Fruit fly (Drosophila melanogaster): Measurements from ENCODE around the gene CG46320.

The CG46320 gene

dm6 chr3L:5789663-5790062 lies 125.7 kb downstream of the CG46320 start (continued):
- TF ChIP-seq HLHmδ (GFP tag; optimal IDR thresholded peaks at IDR 0.05) = no peak
- TF ChIP-seq CG1832 (GFP tag; optimal IDR thresholded peaks at IDR 0.05) = no peak
- TF ChIP-seq danr (GFP tag; IDR thresholded peaks at IDR 0.05) = no peak
- peak; percentile 11 for TF ChIP-seq Max (GFP tag; optimal IDR thresholded peaks at IDR 0.05)
- peak; percentile 41 for TF ChIP-seq B-H2 (GFP tag; optimal IDR thresholded peaks at IDR 0.05)
- TF ChIP-seq hb (GFP tag; IDR thresholded peaks at IDR 0.05; ENCODE audit: partially characterized antibody) = no peak
- no peak for TF ChIP-seq CG12219 (GFP tag; optimal IDR thresholded peaks at IDR 0.05)
- no peak for TF ChIP-seq otp (GFP tag; IDR thresholded peaks at IDR 0.05)
- TF ChIP-seq p53 (GFP tag; optimal IDR thresholded peaks at IDR 0.05) = no peak
- TF ChIP-seq Dfd (GFP tag; optimal IDR thresholded peaks at IDR 0.05) = no peak
- TF ChIP-seq CG3847 (GFP tag; IDR thresholded peaks at IDR 0.05) = no peak
- no peak for TF ChIP-seq CrebB (tag; optimal IDR thresholded peaks at IDR 0.05)
- peak; percentile 19 for TF ChIP-seq CG1647 (GFP tag; optimal IDR thresholded peaks at IDR 0.05)
- TF ChIP-seq wor (GFP tag; IDR thresholded peaks at IDR 0.05) = no peak
- peak; percentile 33 for TF ChIP-seq ERR (GFP tag; optimal IDR thresholded peaks at IDR 0.05)
- TF ChIP-seq Adf1 (GFP tag; IDR thresholded peaks at IDR 0.05) = no peak
- TF ChIP-seq Dref (GFP tag; IDR thresholded peaks at IDR 0.05) = peak; percentile 59
- no peak for TF ChIP-seq HmgD (GFP tag; optimal IDR thresholded peaks at IDR 0.05)
- TF ChIP-seq H15 (GFP tag; IDR thresholded peaks at IDR 0.05) = no peak
- no peak for TF ChIP-seq ewg (GFP tag; optimal IDR thresholded peaks at IDR 0.05)
- TF ChIP-seq ems (GFP tag; optimal IDR thresholded peaks at IDR 0.05) = peak; percentile 48
- no peak for TF ChIP-seq aop (GFP tag; IDR thresholded peaks at IDR 0.05)
- TF ChIP-seq NFAT (GFP tag; IDR thresholded peaks at IDR 0.05) = no peak
- no peak for TF ChIP-seq gcm2 (GFP tag; optimal IDR thresholded peaks at IDR 0.05)
- TF ChIP-seq Atf-2 (GFP tag; optimal IDR thresholded peaks at IDR 0.05) = no peak
- TF ChIP-seq Sox100B (GFP tag; optimal IDR thresholded peaks at IDR 0.05) = no peak
- no peak for TF ChIP-seq CG11560 (tag; IDR thresholded peaks at IDR 0.05)
- peak; percentile 58 for TF ChIP-seq CG18599 (GFP tag; optimal IDR thresholded peaks at IDR 0.05)
- TF ChIP-seq CG10366 (GFP tag; IDR thresholded peaks at IDR 0.05) = no peak
- no peak for TF ChIP-seq Gug (GFP tag; IDR thresholded peaks at IDR 0.05)
- TF ChIP-seq Sox102F (GFP tag; optimal IDR thresholded peaks at IDR 0.05) = no peak
- no peak for TF ChIP-seq CG2889 (GFP tag; IDR thresholded peaks at IDR 0.05)
- TF ChIP-seq sc (optimal IDR thresholded peaks at IDR 0.05) = no peak
- TF ChIP-seq sc (GFP tag; optimal IDR thresholded peaks at IDR 0.05) = no peak
- no peak for TF ChIP-seq CG11695 (GFP tag; IDR thresholded peaks at IDR 0.05)
- TF ChIP-seq CG17912 (GFP tag; optimal IDR thresholded peaks at IDR 0.05) = no peak
- no peak for TF ChIP-seq oc (tag; optimal IDR thresholded peaks at IDR 0.05)
- no peak for TF ChIP-seq zen2 (GFP tag; IDR thresholded peaks at IDR 0.05; ENCODE audit: partially characterized antibody)
- TF ChIP-seq CG16813 (GFP tag; IDR thresholded peaks at IDR 0.05; ENCODE audit: partially characterized antibody) = no peak
- peak; percentile 79 for TF ChIP-seq CG15514 (GFP tag; optimal IDR thresholded peaks at IDR 0.05)
- peak; percentile 17 for TF ChIP-seq CG12155 (GFP tag; optimal IDR thresholded peaks at IDR 0.05)
- no peak for TF ChIP-seq CG5180 (GFP tag; optimal IDR thresholded peaks at IDR 0.05)
- no peak for TF ChIP-seq CG1529 (GFP tag; optimal IDR thresholded peaks at IDR 0.05)
- no peak for TF ChIP-seq emc (GFP tag; optimal IDR thresholded peaks at IDR 0.05)
- TF ChIP-seq HHEX (GFP tag; optimal IDR thresholded peaks at IDR 0.05) = no peak
- no peak for TF ChIP-seq CG11247 (GFP tag; IDR thresholded peaks at IDR 0.05)
- TF ChIP-seq amos (GFP tag; IDR thresholded peaks at IDR 0.05; ENCODE audit: partially characterized antibody) = no peak
- peak; percentile 47 for TF ChIP-seq CG30403 (GFP tag; optimal IDR thresholded peaks at IDR 0.05)
- TF ChIP-seq bbx (GFP tag; IDR thresholded peaks at IDR 0.05; ENCODE audit: partially characterized antibody) = no peak
- no peak for TF ChIP-seq CG7839 (tag; optimal IDR thresholded peaks at IDR 0.05)
- no peak for TF ChIP-seq CG4617 (GFP tag; optimal IDR thresholded peaks at IDR 0.05; ENCODE audit: borderline replicate concordance)
- TF ChIP-seq fd64A (GFP tag; optimal IDR thresholded peaks at IDR 0.05) = no peak
